Fruit fly (Drosophila melanogaster) whole organism, embryonic: ENCODE measurements around the gene UGP.
A peak's percentile ranks its signal among the peaks of the same experiment; 100 is the strongest.

ENCODE experiments used
- BEAF-32 ChIP-seq: fragments of 200-800 bp; sonication (Bioruptor generic); optimal IDR thresholded peaks from 3 replicates; lab custom pipeline; 2017; ENCODE audit warnings: missing biosample characterization, missing genetic modification characterization, mild to moderate bottlenecking, moderate library complexity, missing genetic modification reagents
- Bgb ChIP-seq: fragments of 200-800 bp; sonication (Bioruptor generic); IDR thresholded peaks from 2 replicates; pipeline ENCODE4 v1.3.6; 2022; ENCODE audit warnings: missing biosample characterization, missing genetic modification characterization; ENCODE audit not compliant: partially characterized antibody
- CG15011 ChIP-seq: fragments of 200-800 bp; sonication (Bioruptor generic); optimal IDR thresholded peaks from 3 replicates; lab custom pipeline; 2018; ENCODE audit warnings: missing biosample characterization, mild to moderate bottlenecking, missing genetic modification characterization
- CG15514 ChIP-seq: fragments of 200-800 bp; sonication (Bioruptor generic); optimal IDR thresholded peaks from 3 replicates; lab custom pipeline; 2017; ENCODE audit warnings: missing biosample characterization, missing genetic modification characterization, mild to moderate bottlenecking, moderate library complexity, missing genetic modification reagents
- CG15696 ChIP-seq: fragments of 200-800 bp; sonication (Bioruptor generic); optimal IDR thresholded peaks from 2 replicates; lab custom pipeline; 2019; ENCODE audit warnings: missing biosample characterization, mild to moderate bottlenecking, missing genetic modification characterization, moderate library complexity
- CG17361 ChIP-seq: fragments of 200-800 bp; sonication (Bioruptor generic); IDR thresholded peaks from 3 replicates; pipeline ENCODE4 v1.3.6; 2022; ENCODE audit warnings: missing biosample characterization, missing genetic modification characterization
- CG17912 ChIP-seq: fragments of 200-800 bp; sonication (Bioruptor generic); optimal IDR thresholded peaks from 2 replicates; lab custom pipeline; 2018; ENCODE audit warnings: missing biosample characterization, mild to moderate bottlenecking, missing genetic modification characterization
- CG2120 ChIP-seq: fragments of 200-800 bp; sonication (Bioruptor generic); optimal IDR thresholded peaks from 3 replicates; lab custom pipeline; 2016; ENCODE audit warnings: missing biosample characterization, missing genetic modification characterization
- CG30403 ChIP-seq: fragments of 200-800 bp; sonication (Bioruptor generic); optimal IDR thresholded peaks from 3 replicates; lab custom pipeline; 2016; ENCODE audit warnings: missing biosample characterization, missing genetic modification characterization
- CG3847 ChIP-seq: fragments of 200-800 bp; sonication (Bioruptor generic); IDR thresholded peaks from 2 replicates; pipeline ENCODE4 v1.3.6; 2022; ENCODE audit warnings: missing biosample characterization, missing genetic modification characterization
- D ChIP-seq, 2 experiments: fragments of 200-800 bp in 1 of 2; fragments of >200 bp in 1 of 2; sonication (Bioruptor generic) in 1 of 2; optimal IDR thresholded peaks; 2 replicates in 1 of 2; 3 replicates in 1 of 2; lab custom pipeline; 2017; ENCODE audit warnings: mild to moderate bottlenecking in 1 of 2, missing biosample characterization in 1 of 2, missing genetic modification characterization in 1 of 2, missing genetic modification reagents in 1 of 2
- Dad ChIP-seq: fragments of 200-800 bp; sonication (Bioruptor generic); optimal IDR thresholded peaks from 3 replicates; lab custom pipeline; 2016; ENCODE audit warnings: missing biosample characterization, missing genetic modification characterization
- Dref ChIP-seq: fragments of 200-800 bp; sonication (Bioruptor generic); IDR thresholded peaks from 2 replicates; pipeline ENCODE4 v1.3.6; 2022; ENCODE audit warnings: missing biosample characterization, missing genetic modification characterization
- Gsc ChIP-seq: fragments of 200-800 bp; sonication (Bioruptor generic); IDR thresholded peaks from 2 replicates; pipeline ENCODE4 v1.3.6; 2022; ENCODE audit warnings: missing biosample characterization, missing genetic modification characterization
- Gug ChIP-seq: fragments of 200-800 bp; sonication (Bioruptor generic); IDR thresholded peaks from 4 replicates; pipeline ENCODE4 v1.3.6; 2022; ENCODE audit warnings: missing biosample characterization, missing genetic modification characterization
- HHEX ChIP-seq: fragments of 200-800 bp; sonication (Bioruptor generic); optimal IDR thresholded peaks from 3 replicates; lab custom pipeline; 2017; ENCODE audit warnings: missing biosample characterization, mild to moderate bottlenecking, missing genetic modification characterization, missing genetic modification reagents
- HLH4C ChIP-seq: fragments of 200-800 bp; sonication (Bioruptor generic); IDR thresholded peaks from 3 replicates; pipeline ENCODE4 v1.3.6; 2022; ENCODE audit warnings: missing biosample characterization, missing genetic modification characterization; ENCODE audit not compliant: partially characterized antibody
- Hmx ChIP-seq: fragments of 200-800 bp; sonication (Bioruptor generic); optimal IDR thresholded peaks from 2 replicates; lab custom pipeline; 2016; ENCODE audit warnings: missing biosample characterization, missing genetic modification characterization
- Hr78 ChIP-seq, 2 experiments: fragments of 200-800 bp in 1 of 2; fragments of >200 bp in 1 of 2; sonication (Bioruptor generic) in 1 of 2; optimal IDR thresholded peaks; 2 replicates each; lab custom pipeline; 2017 to 2019; ENCODE audit warnings: missing biosample characterization in 2 of 2, missing genetic modification characterization in 2 of 2, mild to moderate bottlenecking in 1 of 2, moderate library complexity in 1 of 2
- Hsf ChIP-seq: fragments of 200-800 bp; sonication (Bioruptor generic); optimal IDR thresholded peaks from 3 replicates; lab custom pipeline; 2016; ENCODE audit warnings: missing biosample characterization, missing genetic modification characterization
- Oaz ChIP-seq: fragments of 200-800 bp; sonication (Bioruptor generic); IDR thresholded peaks from 2 replicates; pipeline ENCODE4 v1.3.6; 2022; ENCODE audit warnings: missing biosample characterization, missing genetic modification characterization
- Sox102F ChIP-seq: fragments of 200-800 bp; sonication (Bioruptor generic); optimal IDR thresholded peaks from 2 replicates; lab custom pipeline; 2018; ENCODE audit warnings: missing biosample characterization, mild to moderate bottlenecking, missing genetic modification characterization, moderate library complexity
- Taf1 ChIP-seq: fragments of 200-800 bp; sonication (Bioruptor generic); IDR thresholded peaks from 2 replicates; pipeline ENCODE4 v1.3.6; 2022; ENCODE audit warnings: missing biosample characterization, missing genetic modification characterization
- Trl ChIP-seq, 3 experiments: fragments of >200 bp in 2 of 3; fragments of 200-800 bp in 1 of 3; sonication (Bioruptor generic) in 1 of 3; optimal IDR thresholded peaks; 2 replicates in 1 of 3; 3 replicates in 2 of 3; lab custom pipeline; 2016 to 2017; ENCODE audit warnings: missing biosample characterization in 1 of 3, missing genetic modification characterization in 1 of 3
- abd-A ChIP-seq: fragments of 200-800 bp; sonication (Bioruptor generic); optimal IDR thresholded peaks from 3 replicates; lab custom pipeline; 2019; ENCODE audit warnings: missing biosample characterization, mild to moderate bottlenecking, missing genetic modification characterization, moderate library complexity
- bab2 ChIP-seq: fragments of 200-800 bp; sonication (Bioruptor generic); optimal IDR thresholded peaks from 2 replicates; lab custom pipeline; 2016; ENCODE audit warnings: missing biosample characterization, missing genetic modification characterization
- chinmo ChIP-seq: fragments of 200-800 bp; sonication (Bioruptor generic); IDR thresholded peaks from 4 replicates; pipeline ENCODE4 v1.3.6; 2022; ENCODE audit warnings: missing biosample characterization, missing genetic modification characterization; ENCODE audit not compliant: partially characterized antibody
- ci ChIP-seq: fragments of 200-800 bp; sonication (Bioruptor generic); IDR thresholded peaks from 3 replicates; pipeline ENCODE4 v1.3.6; 2022; ENCODE audit warnings: missing biosample characterization, missing genetic modification characterization
- crp ChIP-seq, 2 experiments: fragments of 200-800 bp; sonication (Bioruptor generic); optimal IDR thresholded peaks; 2 replicates in 1 of 2; 3 replicates in 1 of 2; lab custom pipeline; 2017; ENCODE audit warnings: missing biosample characterization in 2 of 2, missing genetic modification characterization in 2 of 2, mild to moderate bottlenecking in 1 of 2, moderate library complexity in 1 of 2
- cwo ChIP-seq: fragments of 200-800 bp; sonication (Bioruptor generic); optimal IDR thresholded peaks from 3 replicates; lab custom pipeline; 2017; ENCODE audit warnings: missing biosample characterization, missing genetic modification characterization, mild to moderate bottlenecking, moderate library complexity, missing genetic modification reagents
- gsb-n ChIP-seq: fragments of 200-800 bp; sonication (Bioruptor generic); optimal IDR thresholded peaks from 3 replicates; lab custom pipeline; 2018; ENCODE audit warnings: missing biosample characterization, mild to moderate bottlenecking, missing genetic modification characterization
- hkb ChIP-seq, 2 experiments: fragments of 200-800 bp in 1 of 2; fragments of >200 bp in 1 of 2; sonication (Bioruptor generic) in 1 of 2; IDR thresholded peaks in 1 of 2; optimal IDR thresholded peaks in 1 of 2; 2 replicates each; pipeline versions ENCODE4 v1.3.6 to Lab custom; 2017 to 2022; ENCODE audit warnings: missing biosample characterization in 1 of 2, missing genetic modification characterization in 1 of 2
- onecut ChIP-seq: fragments of 200-800 bp; sonication (Bioruptor generic); IDR thresholded peaks from 2 replicates; pipeline ENCODE4 v1.3.6; 2022; ENCODE audit warnings: missing biosample characterization, missing genetic modification characterization
- prd ChIP-seq, 3 experiments: fragments of >200 bp in 2 of 3; fragments of 200-800 bp in 1 of 3; sonication (Bioruptor generic) in 1 of 3; optimal IDR thresholded peaks in 2 of 3; IDR thresholded peaks in 1 of 3; 2 replicates in 2 of 3; 3 replicates in 1 of 3; pipeline versions ENCODE4 v1.3.6 to Lab custom; 2017 to 2022; ENCODE audit warnings: missing biosample characterization in 1 of 3, missing genetic modification characterization in 1 of 3
- rib ChIP-seq: fragments of 200-800 bp; sonication (Bioruptor generic); IDR thresholded peaks from 2 replicates; pipeline ENCODE4 v1.3.6; 2022; ENCODE audit warnings: missing biosample characterization, missing genetic modification characterization
- ro ChIP-seq: fragments of 200-800 bp; sonication (Bioruptor generic); IDR thresholded peaks from 2 replicates; pipeline ENCODE4 v1.3.6; 2022; ENCODE audit warnings: missing biosample characterization, missing genetic modification characterization
- sc ChIP-seq, 3 experiments: fragments of >200 bp in 2 of 3; fragments of 200-800 bp in 1 of 3; sonication (Bioruptor generic) in 1 of 3; optimal IDR thresholded peaks; 2 replicates in 2 of 3; 3 replicates in 1 of 3; lab custom pipeline; 2017; ENCODE audit warnings: mild to moderate bottlenecking in 1 of 3, missing biosample characterization in 1 of 3, missing genetic modification characterization in 1 of 3, missing genetic modification reagents in 1 of 3
- sens-2 ChIP-seq: fragments of 200-800 bp; sonication (Bioruptor generic); IDR thresholded peaks from 2 replicates; pipeline ENCODE4 v1.3.6; 2022; ENCODE audit warnings: missing biosample characterization, missing genetic modification characterization
- slbo ChIP-seq: fragments of 200-800 bp; sonication (Bioruptor generic); IDR thresholded peaks from 2 replicates; pipeline ENCODE4 v1.3.6; 2022; ENCODE audit warnings: missing biosample characterization, missing genetic modification characterization
- ssp ChIP-seq: fragments of 200-800 bp; sonication (Bioruptor generic); IDR thresholded peaks from 2 replicates; pipeline ENCODE4 v1.3.6; 2022; ENCODE audit warnings: missing biosample characterization, missing genetic modification characterization
- stwl ChIP-seq: fragments of 200-800 bp; sonication (Bioruptor generic); optimal IDR thresholded peaks from 3 replicates; lab custom pipeline; 2018; ENCODE audit warnings: missing biosample characterization, mild to moderate bottlenecking, missing genetic modification characterization, moderate library complexity
- tap ChIP-seq: fragments of 200-800 bp; optimal IDR thresholded peaks from 3 replicates; lab custom pipeline; 2019; ENCODE audit warnings: missing biosample characterization, mild to moderate bottlenecking, missing genetic modification characterization, moderate library complexity
- tll ChIP-seq, 2 experiments: fragments of 200-800 bp in 1 of 2; fragments of >200 bp in 1 of 2; sonication (Bioruptor generic) in 1 of 2; optimal IDR thresholded peaks; 2 replicates each; lab custom pipeline; 2017 to 2019; ENCODE audit warnings: missing biosample characterization in 2 of 2, missing genetic modification characterization in 2 of 2, mild to moderate bottlenecking in 1 of 2, moderate library complexity in 1 of 2
- toy ChIP-seq: fragments of 200-800 bp; sonication (Bioruptor generic); IDR thresholded peaks from 2 replicates; pipeline ENCODE4 v1.3.6; 2022; ENCODE audit warnings: missing biosample characterization, missing genetic modification characterization
- ttk ChIP-seq: fragments of 200-800 bp; sonication (Bioruptor generic); IDR thresholded peaks from 2 replicates; pipeline ENCODE4 v2.1.2; 2022; ENCODE audit warnings: missing biosample characterization, missing genetic modification characterization

Gene UGP

dm6 chr3L:9373374-9374004 is 14.8 kb upstream of the UGP start (continued):
- TF ChIP-seq cwo (GFP tag; lab: Kevin White, UChicago) (peak; percentile 76), slbo (GFP tag; lab: Robert Waterston, UW) (peak; percentile 69), BEAF-32 (GFP tag; lab: Kevin White, UChicago) (no peak), Oaz (peak; percentile 55), Sox102F (GFP tag; lab: Kevin White, UChicago) (peak; percentile 76), CG17912 (GFP tag; lab: Kevin White, UChicago) (no peak), ssp (GFP tag; lab: Robert Waterston, UW) (peak; percentile 31; the same call in 1 of the 2 replicates), toy (GFP tag; lab: Robert Waterston, UW) (0 out of 2 replicates have a peak, but pooled peaks have one; percentile 29), CG17361 (GFP tag; lab: Robert Waterston, UW) (peak; percentile 65), Gsc (GFP tag; lab: Robert Waterston, UW) (no peak), CG30403 (GFP tag; lab: Kevin White, UChicago) (peak; percentile 67), HHEX (GFP tag; lab: Kevin White, UChicago) (peak; percentile 77), ro (GFP tag; lab: Robert Waterston, UW) (peak; percentile 67; the same call in 1 of the 2 replicates), CG15011 (peak; percentile 21), ci (GFP tag; lab: Robert Waterston, UW) (peak; percentile 91), Gug (GFP tag; lab: Robert Waterston, UW) (no peak), Bgb (GFP tag; lab: Robert Waterston, UW) (no peak; the same call in 1 of the 2 replicates), CG15514 (GFP tag; lab: Kevin White, UChicago) (peak; percentile 56), crp (GFP tag; optimal IDR thresholded peaks at IDR 0.05; lab: Kevin White, UChicago) (no peak), hkb (optimal IDR thresholded peaks at IDR 0.05; lab: Kevin White, UChicago) (no peak), hkb (GFP tag; IDR thresholded peaks at IDR 0.05; lab: Robert Waterston, UW) (peak; percentile 72), Hsf (GFP tag; lab: Kevin White, UChicago) (peak; percentile 48), Taf1 (GFP tag; lab: Robert Waterston, UW) (peak; percentile 56; the same call in 1 of the 2 replicates), abd-A (tag; lab: Kevin White, UChicago) (peak; percentile 63), sc (optimal IDR thresholded peaks at IDR 0.05; lab: Kevin White, UChicago) (no peak), sc (GFP tag; optimal IDR thresholded peaks at IDR 0.05; lab: Kevin White, UChicago) (peak; percentile 55), CG15696 (tag; lab: Kevin White, UChicago) (no peak), stwl (tag; lab: Kevin White, UChicago) (no peak), HLH4C (GFP tag; lab: Robert Waterston, UW) (no peak), chinmo (peak; percentile 44; the same call in 2 of the 4 replicates), Dad (no peak), sens-2 (GFP tag; lab: Robert Waterston, UW) (peak; percentile 73), Hmx (peak; percentile 27), tap (tag; lab: Kevin White, UChicago) (peak; percentile 59), CG3847 (0 out of 2 replicates have a peak, but pooled peaks have one; percentile 20), D (optimal IDR thresholded peaks at IDR 0.05; lab: Kevin White, UChicago) (no peak), D (GFP tag; optimal IDR thresholded peaks at IDR 0.05; lab: Kevin White, UChicago) (peak; percentile 66), tll (GFP tag; optimal IDR thresholded peaks at IDR 0.05; lab: Kevin White, UChicago) (no peak), Dref (GFP tag; lab: Robert Waterston, UW) (no peak), ttk (GFP tag; lab: Robert Waterston, UW) (no peak), onecut (peak; percentile 40), Trl (optimal IDR thresholded peaks at IDR 0.05; lab: Kevin White, UChicago) (peak; percentile 94 to 96), Trl (GFP tag; optimal IDR thresholded peaks at IDR 0.05; lab: Kevin White, UChicago) (peak; percentile 32), prd (optimal IDR thresholded peaks at IDR 0.05; lab: Kevin White, UChicago) (no peak), prd (GFP tag; IDR thresholded peaks at IDR 0.05; lab: Robert Waterston, UW) (peak; percentile 60), CG2120 (GFP tag; lab: Kevin White, UChicago) (peak; percentile 71), Hr78 (GFP tag; optimal IDR thresholded peaks at IDR 0.05; lab: Kevin White, UChicago) (peak in 1 of 2 experiments; percentile 43), bab2 (GFP tag; lab: Kevin White, UChicago) (peak; percentile 17), rib (GFP tag; lab: Robert Waterston, UW) (no peak), gsb-n (tag; lab: Kevin White, UChicago) (peak; percentile 26)
